Worm (Caenorhabditis elegans) whole organism, L4/young adult: ENCODE data around the gene fbxb-9.

Experiments used
- W03F9.2 ChIP-seq: fragments of 150-350 bp; optimal IDR thresholded peaks from 2 replicates; lab custom pipeline; 2014; ENCODE audit warnings: missing biosample characterization, missing genetic modification characterization
- dao-5 ChIP-seq: sonication (generic microtip); optimal IDR thresholded peaks from 2 replicates; lab custom pipeline; 2016; ENCODE audit warnings: missing genotype, missing genetic modification characterization, moderate library complexity, missing compliant biosample characterization
- him-1 ChIP-seq: sonication (generic microtip); optimal IDR thresholded peaks from 2 replicates; lab custom pipeline; 2016; ENCODE audit warnings: missing genotype, missing genetic modification reagents, missing genetic modification characterization, missing compliant biosample characterization

ce11 chrIV:11176967-11177366 is 14.6 kb upstream of the fbxb-9 start, which contains the start of gene rap-3:
- no peak for TF ChIP-seq dao-5 (tag; lab: Kevin White, UChicago)
- no peak for TF ChIP-seq W03F9.2
- no peak for TF ChIP-seq him-1 (tag; lab: Kevin White, UChicago)
